Worm (Caenorhabditis elegans) whole organism, young adult: ENCODE results near the gene C25F9.4.

ENCODE experiments used
- C06A6.2 ChIP-seq: fragments of 200-800 bp; sonication (Bioruptor generic); conservative IDR thresholded peaks from 2 replicates; pipeline ENCODE4 v1.3.6; 2022; ENCODE audit warnings: missing genetic modification characterization, missing compliant biosample characterization
- Y79H2A.3 ChIP-seq: fragments of 200-800 bp; sonication (Bioruptor generic); conservative IDR thresholded peaks from 2 replicates; pipeline ENCODE4 v1.3.6; 2022; ENCODE audit warnings: missing genetic modification reagents, missing genetic modification characterization, missing compliant biosample characterization
- akir-1 ChIP-seq: fragments of 200-800 bp; sonication (Bioruptor generic); optimal IDR thresholded peaks from 2 replicates; lab custom pipeline; 2018; ENCODE audit warnings: mild to moderate bottlenecking, missing genetic modification characterization, moderate library complexity, missing compliant biosample characterization
- ceh-79 ChIP-seq: sonication (generic microtip); optimal IDR thresholded peaks from 2 replicates; lab custom pipeline; 2017; ENCODE audit warnings: mild to moderate bottlenecking, missing genetic modification characterization, missing compliant biosample characterization
- dpff-1 ChIP-seq: sonication (generic microtip); optimal IDR thresholded peaks from 2 replicates; lab custom pipeline; 2017; ENCODE audit warnings: mild to moderate bottlenecking, missing genetic modification characterization, missing compliant biosample characterization
- ets-4 ChIP-seq: fragments of 200-800 bp; sonication (Bioruptor generic); optimal IDR thresholded peaks from 2 replicates; lab custom pipeline; 2018; ENCODE audit warnings: mild to moderate bottlenecking, missing genetic modification characterization, missing compliant biosample characterization
- gei-17 ChIP-seq: fragments of 200-800 bp; sonication (Bioruptor generic); optimal IDR thresholded peaks from 2 replicates; lab custom pipeline; 2018; ENCODE audit warnings: mild to moderate bottlenecking, missing genetic modification characterization, missing compliant biosample characterization
- lin-26 ChIP-seq: fragments of 200-800 bp; sonication (Bioruptor generic); IDR thresholded peaks from 2 replicates; pipeline ENCODE4 v1.3.6; 2022; ENCODE audit warnings: missing genetic modification reagents, missing genetic modification characterization, missing compliant biosample characterization
- nhr-120 ChIP-seq: fragments of 200-800 bp; sonication (Bioruptor generic); IDR thresholded peaks from 2 replicates; pipeline ENCODE4 v1.3.6; 2022; ENCODE audit warnings: missing genetic modification characterization, missing compliant biosample characterization
- sptf-2 ChIP-seq: fragments of 200-800 bp; sonication (Bioruptor generic); optimal IDR thresholded peaks from 2 replicates; lab custom pipeline; 2018; ENCODE audit warnings: mild to moderate bottlenecking, missing genetic modification characterization, missing compliant biosample characterization
- tbx-9 ChIP-seq: sonication (generic microtip); optimal IDR thresholded peaks from 2 replicates; lab custom pipeline; 2016; ENCODE audit warnings: borderline replicate concordance, missing genetic modification characterization, inconsistent platforms, missing compliant biosample characterization

ce11 chrV:19433806-19434437, 17.5 kb upstream of the C25F9.4 start, which contains the start of gene C25F9.16:
- TF ChIP-seq ets-4 (GFP tag; lab: Kevin White, UChicago) = no peak
- TF ChIP-seq lin-26 (GFP tag; lab: Robert Waterston, UW) = no peak
- no peak for TF ChIP-seq akir-1
- TF ChIP-seq ceh-79 (tag; lab: Kevin White, UChicago) = no peak
- TF ChIP-seq sptf-2 (GFP tag; lab: Kevin White, UChicago) = no peak
- TF ChIP-seq dpff-1 (tag; lab: Kevin White, UChicago) = no peak
- no peak for TF ChIP-seq Y79H2A.3
- no peak for TF ChIP-seq nhr-120 (GFP tag; lab: Robert Waterston, UW)
- no peak for TF ChIP-seq C06A6.2 (GFP tag; lab: Robert Waterston, UW)
- TF ChIP-seq tbx-9 (tag; lab: Kevin White, UChicago) = no peak
- TF ChIP-seq gei-17 = no peak
